Fruit fly (Drosophila melanogaster) whole organism, prepupa: Measurements from ENCODE around the gene Gr64c.

Experiments
- CG7368 ChIP-seq: fragments of 200-800 bp; sonication (Bioruptor generic); optimal IDR thresholded peaks from 3 replicates; lab custom pipeline; 2016; ENCODE audit warnings: missing biosample characterization, missing genetic modification characterization
- Sox102F ChIP-seq: fragments of 200-800 bp; sonication (Bioruptor generic); optimal IDR thresholded peaks from 2 replicates; lab custom pipeline; 2016; ENCODE audit warnings: missing biosample characterization, mild to moderate bottlenecking, missing genetic modification characterization
- fd59A ChIP-seq: fragments of 200-800 bp; sonication (Bioruptor generic); optimal IDR thresholded peaks from 2 replicates; lab custom pipeline; 2017; ENCODE audit warnings: missing biosample characterization, mild to moderate bottlenecking, missing genetic modification characterization, missing genetic modification reagents

DNA sequence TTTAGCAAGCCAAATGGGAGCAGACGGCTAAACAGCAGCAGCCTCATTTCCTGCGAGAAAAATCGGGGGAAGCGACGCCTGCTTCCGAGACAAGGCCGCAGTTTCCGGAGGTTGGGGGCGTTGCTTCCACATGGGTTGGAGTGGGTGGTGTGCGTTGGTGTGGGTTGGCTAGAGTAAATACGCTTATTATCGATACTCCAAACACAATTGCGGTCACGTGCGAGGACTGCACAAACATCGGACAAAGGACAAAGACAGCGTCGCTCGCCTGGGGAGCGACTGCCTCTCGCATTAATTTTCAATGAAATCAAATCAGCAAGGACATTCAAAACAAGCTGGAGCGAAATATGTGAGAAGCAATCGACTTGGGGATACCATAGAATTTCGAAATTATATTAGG lies 52.8 kb downstream of the Gr64c start:
- TF ChIP-seq fd59A (no peak), Sox102F (GFP tag; lab: Kevin White, UChicago) (no peak), CG7368 (no peak)
